Fruit fly (Drosophila melanogaster): Measurements from ENCODE around the gene CG18577.

The CG18577 gene

dm6 chr3R:11224478-11224877, 28.6 kb downstream of the CG18577 start:
- no peak for TF ChIP-seq CG32006 (GFP tag; optimal IDR thresholded peaks at IDR 0.05)
- TF ChIP-seq Lpt (GFP tag; optimal IDR thresholded peaks at IDR 0.05): no peak
- no peak for TF ChIP-seq fd85E (GFP tag; optimal IDR thresholded peaks at IDR 0.05)
- TF ChIP-seq CG9139 (GFP tag; optimal IDR thresholded peaks at IDR 0.05): no peak
- TF ChIP-seq CG6792 (GFP tag; optimal IDR thresholded peaks at IDR 0.05): no peak
- TF ChIP-seq Sox15 (GFP tag; optimal IDR thresholded peaks at IDR 0.05): no peak
- no peak for TF ChIP-seq Eip75B (GFP tag; optimal IDR thresholded peaks at IDR 0.05)
- TF ChIP-seq pdm3 (GFP tag; optimal IDR thresholded peaks at IDR 0.05): no peak
- TF ChIP-seq Sox102F (GFP tag; optimal IDR thresholded peaks at IDR 0.05): no peak
- TF ChIP-seq acj6 (GFP tag; optimal IDR thresholded peaks at IDR 0.05): no peak
- no peak for TF ChIP-seq svp (GFP tag)

- TF ChIP-seq CG10631 (GFP tag; optimal IDR thresholded peaks at IDR 0.05): no peak
These were observed 29.3 kb downstream of the CG18577 start, which contains the start of gene scpr-C for dm6 chr3R:11225220-11225619. Gene scpr-C, plus strand, starts transcription at chr3R:11225520.

- no peak for TF ChIP-seq vri (GFP tag; optimal IDR thresholded peaks at IDR 0.05)
- peak; percentile 94 for TF ChIP-seq CG7368 (GFP tag; optimal IDR thresholded peaks at IDR 0.05)
- no peak for TF ChIP-seq CG8319 (GFP tag; optimal IDR thresholded peaks at IDR 0.05)
- peak; percentile 97 for TF ChIP-seq CG6792 (GFP tag; optimal IDR thresholded peaks at IDR 0.05)
- TF ChIP-seq eg (GFP tag; IDR thresholded peaks at IDR 0.05): peak; percentile 99
- TF ChIP-seq fd59A (GFP tag; optimal IDR thresholded peaks at IDR 0.05): peak; percentile 90
- TF ChIP-seq CG1621 (tag; optimal IDR thresholded peaks at IDR 0.05): peak; percentile 93
- no peak for TF ChIP-seq CG11762 (GFP tag; optimal IDR thresholded peaks at IDR 0.05; ENCODE audit: insufficient read depth)
- peak; percentile 95 for TF ChIP-seq cyc (GFP tag; optimal IDR thresholded peaks at IDR 0.05)
- TF ChIP-seq spab (GFP tag; optimal IDR thresholded peaks at IDR 0.05): no peak
- TF ChIP-seq salr (GFP tag; optimal IDR thresholded peaks at IDR 0.05): peak; percentile 89 to 95
- TF ChIP-seq CG31627 (GFP tag; optimal IDR thresholded peaks at IDR 0.05): peak; percentile 97
- TF ChIP-seq acj6 (GFP tag; optimal IDR thresholded peaks at IDR 0.05): peak; percentile 97
- peak; percentile 96 for TF ChIP-seq Gug (GFP tag; IDR thresholded peaks at IDR 0.05)
- no peak for TF ChIP-seq CG10631 (GFP tag; optimal IDR thresholded peaks at IDR 0.05)
- TF ChIP-seq topi (GFP tag; optimal IDR thresholded peaks at IDR 0.05): peak; percentile 97
- peak; percentile 97 for TF ChIP-seq Sox14 (GFP tag; optimal IDR thresholded peaks at IDR 0.05)
- peak; percentile 92 for TF ChIP-seq Sox102F (GFP tag; optimal IDR thresholded peaks at IDR 0.05)
- peak; percentile 99 for TF ChIP-seq CG8119 (GFP tag; IDR thresholded peaks at IDR 0.05)
- peak; percentile 94 for TF ChIP-seq Sox15 (GFP tag; optimal IDR thresholded peaks at IDR 0.05)
- TF ChIP-seq CG34406 (GFP tag; optimal IDR thresholded peaks at IDR 0.05): peak; percentile 99
- peak; percentile 97 for TF ChIP-seq OdsH (GFP tag; optimal IDR thresholded peaks at IDR 0.05)
- peak; percentile 96 for TF ChIP-seq achi (GFP tag; optimal IDR thresholded peaks at IDR 0.05)
- TF ChIP-seq CG16779 (tag; optimal IDR thresholded peaks at IDR 0.05): no peak
- peak; percentile 95 for TF ChIP-seq Hr39 (GFP tag; optimal IDR thresholded peaks at IDR 0.05)
- peak; percentile 96 for TF ChIP-seq Eip75B (GFP tag; optimal IDR thresholded peaks at IDR 0.05)
- TF ChIP-seq Ets96B (tag; optimal IDR thresholded peaks at IDR 0.05): peak; percentile 97
- peak; percentile 92 for TF ChIP-seq Ets21C (GFP tag; optimal IDR thresholded peaks at IDR 0.05)
- peak; percentile 94 for TF ChIP-seq CG32006 (GFP tag; optimal IDR thresholded peaks at IDR 0.05)
- TF ChIP-seq Blimp-1 (GFP tag; optimal IDR thresholded peaks at IDR 0.05): peak; percentile 80
- TF ChIP-seq CG11902 (GFP tag; optimal IDR thresholded peaks at IDR 0.05): peak; percentile 92
- TF ChIP-seq Lpt (GFP tag; optimal IDR thresholded peaks at IDR 0.05): peak; percentile 87
- peak; percentile 99 for TF ChIP-seq CG6163 (GFP tag; IDR thresholded peaks at IDR 0.05)
- peak; percentile 89 for TF ChIP-seq CG6854 (GFP tag; optimal IDR thresholded peaks at IDR 0.05)
- TF ChIP-seq Hr4 (GFP tag; optimal IDR thresholded peaks at IDR 0.05): no peak
- TF ChIP-seq CG8632 (GFP tag; optimal IDR thresholded peaks at IDR 0.05): peak; percentile 97
- TF ChIP-seq svp (GFP tag): peak; percentile 98
- TF ChIP-seq fkh (GFP tag; optimal IDR thresholded peaks at IDR 0.05): no peak
- TF ChIP-seq Met (GFP tag; optimal IDR thresholded peaks at IDR 0.05): peak; percentile 96
- TF ChIP-seq dsx (GFP tag; optimal IDR thresholded peaks at IDR 0.05; ENCODE audit: poor library complexity, severe bottlenecking): peak; percentile 96
- peak; percentile 97 for TF ChIP-seq CG3919 (GFP tag; optimal IDR thresholded peaks at IDR 0.05)
- TF ChIP-seq Eip78C (GFP tag): peak; percentile 99
- TF ChIP-seq CG4318 (GFP tag; optimal IDR thresholded peaks at IDR 0.05): no peak
- peak; percentile 97 for TF ChIP-seq pdm3 (GFP tag; optimal IDR thresholded peaks at IDR 0.05)
- peak; percentile 89 for TF ChIP-seq CG6808 (GFP tag; optimal IDR thresholded peaks at IDR 0.05)
These were observed 30.6 kb downstream of the CG18577 start, which contains the start of gene CG17726 for dm6 chr3R:11226496-11226895. Gene CG17726, plus strand, starts transcription at chr3R:11226762.

Data from whole organism, prepupa.